Worm (Caenorhabditis elegans) whole organism, L2 larva: Measurements from ENCODE around the gene C14H10.2.

Experiments used
- C34F6.9 ChIP-seq: fragments of 150-350 bp; optimal IDR thresholded peaks from 2 replicates; lab custom pipeline; 2014; ENCODE audit warnings: missing biosample characterization, missing genetic modification characterization
- nhr-237 ChIP-seq: fragments of 150-350 bp; optimal IDR thresholded peaks from 2 replicates; lab custom pipeline; 2014; ENCODE audit warnings: missing biosample characterization, missing genetic modification characterization

- TF ChIP-seq C34F6.9 (tag; lab: Kevin White, UChicago) = no peak
- TF ChIP-seq nhr-237 (tag; lab: Kevin White, UChicago) = no peak
Observed at ce11 chrX:10205321-10205720, 47.4 kb downstream of the C14H10.2 start, which contains the start of gene sex-1.
